Worm (Caenorhabditis elegans) whole organism, L4 larva: ENCODE data around the gene Y55F3BR.10.
A peak's percentile ranks its signal among the peaks of the same experiment; 100 is the strongest.

Experiments used
- D1046.2 ChIP-seq: fragments of 200-800 bp; sonication (Bioruptor generic); IDR thresholded peaks from 2 replicates; pipeline ENCODE4 v1.3.6; 2022; ENCODE audit warnings: missing genetic modification characterization, missing compliant biosample characterization
- F49E8.2 ChIP-seq: sonication (generic microtip); optimal IDR thresholded peaks from 2 replicates; lab custom pipeline; 2016; ENCODE audit warnings: missing compliant biosample characterization, mild to moderate bottlenecking, missing genetic modification characterization, borderline replicate concordance
- Y105C5A.15 ChIP-seq: fragments of 200-800 bp; sonication (Bioruptor generic); IDR thresholded peaks from 2 replicates; pipeline ENCODE4 v1.3.6; 2022; ENCODE audit warnings: missing genetic modification characterization, missing compliant biosample characterization
- Y75B8A.6 ChIP-seq: fragments of 200-800 bp; sonication (Bioruptor generic); IDR thresholded peaks from 2 replicates; pipeline ENCODE4 v1.3.6; 2022; ENCODE audit warnings: missing genetic modification reagents, missing genetic modification characterization, missing compliant biosample characterization
- ama-1 ChIP-seq: fragments of 150-350 bp; optimal IDR thresholded peaks from 2 replicates; lab custom pipeline; 2014; ENCODE audit warnings: inconsistent platforms, mixed read lengths
- ceh-32 ChIP-seq: sonication (generic microtip); optimal IDR thresholded peaks from 2 replicates; lab custom pipeline; 2016; ENCODE audit warnings: mild to moderate bottlenecking, missing genetic modification characterization, missing compliant biosample characterization; ENCODE audit not compliant: poor library complexity
- ceh-44 ChIP-seq: fragments of 200-800 bp; sonication (Bioruptor generic); IDR thresholded peaks from 2 replicates; pipeline ENCODE4 v1.3.6; 2022; ENCODE audit warnings: missing genetic modification reagents, missing genetic modification characterization, missing compliant biosample characterization
- ceh-82 ChIP-seq: sonication (generic microtip); optimal IDR thresholded peaks from 2 replicates; lab custom pipeline; 2017; ENCODE audit warnings: missing biosample characterization, missing genetic modification characterization
- cey-2 ChIP-seq: sonication (generic microtip); optimal IDR thresholded peaks from 3 replicates; lab custom pipeline; 2017; ENCODE audit warnings: missing genetic modification characterization, mild to moderate bottlenecking, missing compliant biosample characterization, antibody characterized with exemption, borderline replicate concordance; ENCODE audit not compliant: insufficient read depth
- daf-12 ChIP-seq: fragments of 150-350 bp; optimal IDR thresholded peaks from 2 replicates; lab custom pipeline; 2014; ENCODE audit warnings: missing biosample characterization, missing genetic modification reagents, missing genetic modification characterization
- dmd-6 ChIP-seq: fragments of 200-800 bp; sonication (Bioruptor generic); IDR thresholded peaks from 2 replicates; pipeline ENCODE4 v1.3.6; 2022; ENCODE audit warnings: missing genetic modification reagents, missing genetic modification characterization, missing compliant biosample characterization
- dmd-9 ChIP-seq: fragments of 200-800 bp; sonication (Bioruptor generic); IDR thresholded peaks from 2 replicates; pipeline ENCODE4 v1.3.6; 2022; ENCODE audit warnings: missing genetic modification reagents, missing genetic modification characterization, missing compliant biosample characterization
- fkh-10 ChIP-seq: fragments of 150-350 bp; optimal IDR thresholded peaks from 2 replicates; lab custom pipeline; 2014; ENCODE audit warnings: missing biosample characterization, missing genetic modification reagents, missing genetic modification characterization
- fos-1 ChIP-seq: fragments of 150-350 bp; optimal IDR thresholded peaks from 2 replicates; lab custom pipeline; 2014; ENCODE audit warnings: missing biosample characterization, missing genetic modification characterization
- hif-1 ChIP-seq, 2 experiments: sonication (generic microtip); optimal IDR thresholded peaks; 2 replicates each; lab custom pipeline; 2016 to 2017; ENCODE audit warnings: missing compliant biosample characterization in 2 of 2, missing genetic modification characterization in 2 of 2, missing genetic modification reagents in 2 of 2, missing genotype in 2 of 2, mild to moderate bottlenecking in 1 of 2
- hlh-30 ChIP-seq: sonication (generic microtip); optimal IDR thresholded peaks from 2 replicates; lab custom pipeline; 2017; ENCODE audit warnings: antibody characterized with exemption, mild to moderate bottlenecking, missing genetic modification characterization, missing compliant biosample characterization; ENCODE audit not compliant: insufficient read depth
- lim-7 ChIP-seq: fragments of 200-800 bp; sonication (Bioruptor generic); IDR thresholded peaks from 2 replicates; pipeline ENCODE4 v1.3.6; 2022; ENCODE audit warnings: missing genetic modification characterization, missing compliant biosample characterization
- lin-1 ChIP-seq: fragments of 200-800 bp; sonication (Bioruptor generic); IDR thresholded peaks from 2 replicates; pipeline ENCODE4 v1.3.6; 2022; ENCODE audit warnings: missing genetic modification reagents, missing genetic modification characterization, missing compliant biosample characterization
- lin-13 ChIP-seq: fragments of 150-350 bp; optimal IDR thresholded peaks from 2 replicates; lab custom pipeline; 2014; ENCODE audit warnings: missing biosample characterization, missing genetic modification reagents, missing genetic modification characterization
- lin-38 ChIP-seq: fragments of 200-800 bp; sonication (Bioruptor generic); IDR thresholded peaks from 2 replicates; pipeline ENCODE4 v1.3.6; 2022; ENCODE audit warnings: missing genetic modification reagents, missing genetic modification characterization, missing compliant biosample characterization
- mdl-1 ChIP-seq, 2 experiments: fragments of 150-350 bp in 1 of 2; sonication (generic microtip) in 1 of 2; optimal IDR thresholded peaks; 2 replicates each; lab custom pipeline; 2014 to 2017; ENCODE audit warnings: missing biosample characterization in 2 of 2, missing genetic modification characterization in 2 of 2
- mdt-29 ChIP-seq: fragments of 200-800 bp; sonication (Bioruptor generic); IDR thresholded peaks from 2 replicates; pipeline ENCODE4 v1.3.6; 2022; ENCODE audit warnings: missing genetic modification reagents, missing genetic modification characterization, missing compliant biosample characterization
- mep-1 ChIP-seq: fragments of 150-350 bp; sonication (generic microtip); optimal IDR thresholded peaks from 3 replicates; lab custom pipeline; 2014; ENCODE audit warnings: missing biosample characterization, missing genetic modification characterization
- mxl-2 ChIP-seq: fragments of 200-800 bp; sonication (Bioruptor generic); conservative IDR thresholded peaks from 2 replicates; pipeline ENCODE4 v1.3.6; 2022; ENCODE audit warnings: missing genetic modification reagents, missing genetic modification characterization, missing compliant biosample characterization
- nhr-10 ChIP-seq: fragments of 150-350 bp; optimal IDR thresholded peaks from 2 replicates; lab custom pipeline; 2014; ENCODE audit warnings: missing biosample characterization, missing genetic modification characterization
- nhr-11 ChIP-seq: fragments of 150-350 bp; optimal IDR thresholded peaks from 2 replicates; lab custom pipeline; 2014; ENCODE audit warnings: missing biosample characterization, missing genetic modification characterization
- nhr-111 ChIP-seq: fragments of 200-800 bp; sonication (Bioruptor generic); optimal IDR thresholded peaks from 2 replicates; lab custom pipeline; 2018; ENCODE audit warnings: mild to moderate bottlenecking, missing genetic modification characterization, missing compliant biosample characterization
- nhr-25 ChIP-seq: sonication (generic microtip); optimal IDR thresholded peaks from 2 replicates; lab custom pipeline; 2017; ENCODE audit warnings: missing genetic modification characterization, mild to moderate bottlenecking, missing compliant biosample characterization, antibody characterized with exemption, moderate library complexity, borderline replicate concordance; ENCODE audit not compliant: insufficient read depth
- nhr-28 ChIP-seq: fragments of 150-350 bp; optimal IDR thresholded peaks from 2 replicates; lab custom pipeline; 2014; ENCODE audit warnings: missing biosample characterization, missing genetic modification characterization
- nhr-41 ChIP-seq: fragments of 200-800 bp; sonication (Bioruptor generic); IDR thresholded peaks from 2 replicates; pipeline ENCODE4 v1.3.6; 2022; ENCODE audit warnings: missing genetic modification reagents, missing genetic modification characterization, missing compliant biosample characterization
- nhr-42 ChIP-seq: fragments of 200-800 bp; sonication (Bioruptor generic); IDR thresholded peaks from 2 replicates; pipeline ENCODE4 v1.3.6; 2022; ENCODE audit warnings: missing genetic modification characterization, missing compliant biosample characterization
- nhr-6 ChIP-seq: fragments of 150-350 bp; optimal IDR thresholded peaks from 2 replicates; lab custom pipeline; 2014; ENCODE audit warnings: missing biosample characterization, missing genetic modification characterization
- nhr-77 ChIP-seq: fragments of 150-350 bp; optimal IDR thresholded peaks from 2 replicates; lab custom pipeline; 2014; ENCODE audit warnings: missing biosample characterization, missing genetic modification characterization
- pha-4 ChIP-seq, 2 experiments: fragments of 150-350 bp in 1 of 2; fragments of 200-800 bp in 1 of 2; sonication (Bioruptor generic) in 1 of 2; IDR thresholded peaks in 1 of 2; optimal IDR thresholded peaks in 1 of 2; 2 replicates each; pipeline versions ENCODE4 v1.3.6 to Lab custom; 2014 to 2022; ENCODE audit warnings: missing genetic modification characterization in 2 of 2, missing genetic modification reagents in 2 of 2, missing biosample characterization in 1 of 2, missing compliant biosample characterization in 1 of 2
- php-3 ChIP-seq: fragments of 200-800 bp; sonication (Bioruptor generic); IDR thresholded peaks from 2 replicates; pipeline ENCODE4 v1.3.6; 2022; ENCODE audit warnings: missing genetic modification reagents, missing genetic modification characterization, missing compliant biosample characterization
- pqm-1 ChIP-seq: sonication (generic microtip); optimal IDR thresholded peaks from 2 replicates; lab custom pipeline; 2017; ENCODE audit warnings: missing biosample characterization, missing genetic modification characterization
- saeg-2 ChIP-seq: fragments of 200-800 bp; sonication (Bioruptor generic); IDR thresholded peaks from 2 replicates; pipeline ENCODE4 v1.3.6; 2022; ENCODE audit warnings: missing genetic modification reagents, missing genetic modification characterization, missing compliant biosample characterization
- set-16 ChIP-seq: fragments of 200-800 bp; sonication (Bioruptor generic); IDR thresholded peaks from 2 replicates; pipeline ENCODE4 v1.3.6; 2022; ENCODE audit warnings: missing genetic modification reagents, missing genetic modification characterization, missing compliant biosample characterization
- snpc-1.2 ChIP-seq: fragments of 200-800 bp; sonication (Bioruptor generic); IDR thresholded peaks from 2 replicates; pipeline ENCODE4 v1.3.6; 2022; ENCODE audit warnings: missing genetic modification reagents, missing genetic modification characterization, missing compliant biosample characterization
- spr-3 ChIP-seq: fragments of 200-800 bp; sonication (Bioruptor generic); optimal IDR thresholded peaks from 2 replicates; lab custom pipeline; 2018; ENCODE audit warnings: mild to moderate bottlenecking, missing genetic modification characterization, missing compliant biosample characterization
- tra-1 ChIP-seq: fragments of 200-800 bp; sonication (Bioruptor generic); IDR thresholded peaks from 2 replicates; pipeline ENCODE4 v1.3.6; 2022; ENCODE audit warnings: missing genetic modification reagents, missing genetic modification characterization, missing compliant biosample characterization
- unc-130 ChIP-seq: sonication (generic microtip); optimal IDR thresholded peaks from 2 replicates; lab custom pipeline; 2016; ENCODE audit warnings: missing genetic modification reagents, missing genetic modification characterization, missing compliant biosample characterization
- zfp-2 ChIP-seq: sonication (generic microtip); optimal IDR thresholded peaks from 2 replicates; lab custom pipeline; 2016; ENCODE audit warnings: mild to moderate bottlenecking, missing genetic modification characterization, missing compliant biosample characterization

The Y55F3BR.10 gene

ce11 chrIV:866828-867270 is 34.6 kb downstream of the Y55F3BR.10 start (continued):
- no peak for TF ChIP-seq fos-1 (tag; lab: Kevin White, UChicago)
- TF ChIP-seq Y75B8A.6 (GFP tag; lab: Robert Waterston, UW) = peak; percentile 36; the same call in 1 of the 2 replicates
- no peak for TF ChIP-seq daf-12 (tag; lab: Kevin White, UChicago)
- peak; percentile 54; the same call in 1 of the 2 replicates for TF ChIP-seq pha-4 (GFP tag; IDR thresholded peaks at IDR 0.05; lab: Robert Waterston, UW)
- no peak for TF ChIP-seq pha-4 (tag; optimal IDR thresholded peaks at IDR 0.05; lab: Kevin White, UChicago)
- peak; percentile 14 for TF ChIP-seq pqm-1 (tag; lab: Kevin White, UChicago)
- peak; percentile 59 for TF ChIP-seq nhr-42 (GFP tag; lab: Robert Waterston, UW)
- TF ChIP-seq unc-130 (GFP tag; lab: Kevin White, UChicago) = peak; percentile 95
- TF ChIP-seq set-16 = peak; percentile 60; the same call in 1 of the 2 replicates
- peak; percentile 49; the same call in 1 of the 2 replicates for TF ChIP-seq php-3 (GFP tag; lab: Robert Waterston, UW)
- TF ChIP-seq nhr-28 (tag; lab: Kevin White, UChicago) = peak; percentile 45
- TF ChIP-seq snpc-1.2 = peak; percentile 82
- peak; percentile 50; the same call in 1 of the 2 replicates for TF ChIP-seq lin-1 (GFP tag; lab: Robert Waterston, UW)
- TF ChIP-seq spr-3 (GFP tag; lab: Kevin White, UChicago) = peak; percentile 79
- peak in 1 of 2 experiments; percentile 42 for TF ChIP-seq hif-1 (tag; optimal IDR thresholded peaks at IDR 0.05; lab: Kevin White, UChicago)
- TF ChIP-seq ceh-44 (GFP tag; lab: Robert Waterston, UW) = peak; percentile 47; the same call in 1 of the 2 replicates
- TF ChIP-seq, all 104 proteins: peak for 63

- TF ChIP-seq set-16 (peak; percentile 56; the same call in 1 of the 2 replicates), nhr-28 (tag; lab: Kevin White, UChicago) (no peak)
Measured at ce11 chrIV:868723-869122, 36.5 kb downstream of the Y55F3BR.10 start.

- no peak for TF ChIP-seq dmd-6
- TF ChIP-seq lin-38 = peak; percentile 30; the same call in 1 of the 2 replicates
Measured at ce11 chrIV:873174-873788, 41.0 kb downstream of the Y55F3BR.10 start.

DNA sequence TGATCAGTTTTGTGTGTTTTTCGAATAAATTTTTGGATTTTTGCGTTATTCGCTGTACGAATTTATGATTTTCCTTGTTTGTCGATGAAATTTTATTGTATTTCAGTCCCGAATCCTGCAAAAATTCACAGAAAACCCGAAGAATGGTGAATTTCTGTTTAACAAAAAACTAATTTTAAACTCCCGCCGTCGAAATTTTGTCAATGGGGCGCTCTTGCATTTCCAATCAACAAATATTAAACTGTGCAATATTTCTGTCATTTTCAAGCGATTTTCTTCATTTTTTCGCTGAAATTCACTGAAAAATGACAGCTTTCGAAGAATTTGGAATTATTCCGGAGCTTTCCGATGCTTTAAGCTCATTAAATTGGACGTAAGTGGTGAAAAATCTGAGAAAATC is 42.4 kb downstream of the Y55F3BR.10 start, which contains the start of gene Y55F3BR.1:
TSS of gene Y55F3BR.1 (plus strand) at position 115 of the 400 bp plus-strand sequence.
- TF ChIP-seq lin-13 (GFP tag; lab: Kevin White, UChicago) (peak; percentile 41), mdt-29 (GFP tag; lab: Robert Waterston, UW) (no peak), ama-1 (lab: Kevin White, UChicago) (no peak), D1046.2 (GFP tag; lab: Robert Waterston, UW) (no peak), nhr-11 (tag; lab: Kevin White, UChicago) (peak; percentile 2), F49E8.2 (tag; lab: Kevin White, UChicago) (no peak), nhr-28 (tag; lab: Kevin White, UChicago) (peak; percentile 35), nhr-77 (tag; lab: Kevin White, UChicago) (peak; percentile 20), mep-1 (tag; lab: Kevin White, UChicago) (peak; percentile 16), hlh-30 (tag; lab: Kevin White, UChicago) (peak; percentile 12), nhr-41 (GFP tag; lab: Robert Waterston, UW) (no peak), fkh-10 (no peak), tra-1 (GFP tag; lab: Robert Waterston, UW) (no peak), nhr-6 (peak; percentile 52), ceh-82 (no peak), saeg-2 (no peak), pqm-1 (tag; lab: Kevin White, UChicago) (no peak), mxl-2 (GFP tag; lab: Robert Waterston, UW) (no peak), mdl-1 (tag; optimal IDR thresholded peaks at IDR 0.05; lab: Kevin White, UChicago) (no peak), lim-7 (GFP tag; lab: Robert Waterston, UW) (no peak), Y105C5A.15 (GFP tag; lab: Robert Waterston, UW) (no peak), lin-38 (peak; percentile 97), cey-2 (no peak), nhr-25 (tag; lab: Kevin White, UChicago) (no peak), ceh-32 (tag; lab: Kevin White, UChicago) (no peak), dmd-6 (no peak), nhr-10 (tag; lab: Kevin White, UChicago) (no peak), nhr-111 (GFP tag; lab: Kevin White, UChicago) (no peak), dmd-9 (no peak), zfp-2 (no peak)
